Fruit fly (Drosophila melanogaster) whole organism: ENCODE results near the gene HLH4C.

Source experiments
- Dll ChIP-seq: fragments of >200 bp; optimal IDR thresholded peaks from 2 replicates; lab custom pipeline; 2017
- EcR ChIP-seq, 2 experiments: fragments of >200 bp; optimal IDR thresholded peaks; 2 replicates each; lab custom pipeline; 2017; ENCODE audit warnings: missing biosample characterization in 2 of 2, missing genetic modification characterization in 2 of 2, missing genetic modification reagents in 2 of 2
- psq ChIP-seq: fragments of >200 bp; optimal IDR thresholded peaks from 2 replicates; lab custom pipeline; 2017

- TF ChIP-seq psq (lab: Kevin White, UChicago) = no peak
- no peak for TF ChIP-seq Dll (lab: Kevin White, UChicago)
- TF ChIP-seq EcR (GFP tag; optimal IDR thresholded peaks at IDR 0.05; lab: Kevin White, UChicago) = no peak
Measured at dm6 chrX:4694104-4694503, 46.9 kb upstream of the HLH4C start.
